Fruit fly (Drosophila melanogaster) whole organism, embryonic: Measurements from ENCODE around the gene CG44000.

Source experiments
- CG10321 ChIP-seq: fragments of 200-800 bp; sonication (Bioruptor generic); IDR thresholded peaks from 2 replicates; pipeline ENCODE4 v1.3.6; 2022; ENCODE audit warnings: missing biosample characterization, missing genetic modification characterization
- CG11560 ChIP-seq: fragments of 200-800 bp; sonication (Bioruptor generic); IDR thresholded peaks from 3 replicates; pipeline ENCODE4 v1.3.6; 2022; ENCODE audit warnings: missing biosample characterization, missing genetic modification characterization
- CG11696 ChIP-seq: fragments of 200-800 bp; sonication (Bioruptor generic); IDR thresholded peaks from 2 replicates; pipeline ENCODE4 v1.3.6; 2022; ENCODE audit warnings: missing biosample characterization, missing genetic modification characterization
- CG12071 ChIP-seq: fragments of 200-800 bp; sonication (Bioruptor generic); optimal IDR thresholded peaks from 3 replicates; lab custom pipeline; 2018; ENCODE audit warnings: missing biosample characterization, mild to moderate bottlenecking, missing genetic modification characterization
- CG13123 ChIP-seq: fragments of 200-800 bp; sonication (Bioruptor generic); optimal IDR thresholded peaks from 2 replicates; lab custom pipeline; 2016; ENCODE audit warnings: missing biosample characterization, missing genetic modification characterization
- CG13424 ChIP-seq: fragments of 200-800 bp; sonication (Bioruptor generic); optimal IDR thresholded peaks from 2 replicates; lab custom pipeline; 2019; ENCODE audit warnings: missing biosample characterization, mild to moderate bottlenecking, missing genetic modification characterization, moderate library complexity
- CG14050 ChIP-seq: fragments of 200-800 bp; sonication (Bioruptor generic); IDR thresholded peaks from 3 replicates; pipeline ENCODE4 v1.3.6; 2022; ENCODE audit warnings: missing biosample characterization, missing genetic modification characterization
- CG14667 ChIP-seq: fragments of 200-800 bp; sonication (Bioruptor generic); IDR thresholded peaks from 2 replicates; pipeline ENCODE4 v1.3.6; 2022; ENCODE audit warnings: missing biosample characterization, missing genetic modification characterization
- CG15073 ChIP-seq: fragments of 200-800 bp; sonication (Bioruptor generic); optimal IDR thresholded peaks from 2 replicates; lab custom pipeline; 2016; ENCODE audit warnings: missing biosample characterization, missing genetic modification characterization
- CG16863 ChIP-seq: fragments of 200-800 bp; sonication (Bioruptor generic); optimal IDR thresholded peaks from 3 replicates; lab custom pipeline; 2016; ENCODE audit warnings: missing biosample characterization, missing genetic modification characterization
- CG17361 ChIP-seq: fragments of 200-800 bp; sonication (Bioruptor generic); IDR thresholded peaks from 3 replicates; pipeline ENCODE4 v1.3.6; 2022; ENCODE audit warnings: missing biosample characterization, missing genetic modification characterization
- CG18599 ChIP-seq: fragments of 200-800 bp; sonication (Bioruptor generic); optimal IDR thresholded peaks from 3 replicates; lab custom pipeline; 2017; ENCODE audit warnings: missing biosample characterization, missing genetic modification characterization, mild to moderate bottlenecking, moderate library complexity, missing genetic modification reagents
- CG18619 ChIP-seq: fragments of 200-800 bp; sonication (Bioruptor generic); optimal IDR thresholded peaks from 3 replicates; lab custom pipeline; 2017; ENCODE audit warnings: missing biosample characterization, mild to moderate bottlenecking, missing genetic modification characterization
- CG2889 ChIP-seq: fragments of 200-800 bp; sonication (Bioruptor generic); IDR thresholded peaks from 3 replicates; pipeline ENCODE4 v1.3.6; 2022; ENCODE audit warnings: missing biosample characterization, missing genetic modification characterization
- CG31388 ChIP-seq: fragments of 200-800 bp; sonication (Bioruptor generic); optimal IDR thresholded peaks from 2 replicates; lab custom pipeline; 2016; ENCODE audit warnings: missing biosample characterization, missing genetic modification characterization
- CG32772 ChIP-seq: fragments of 200-800 bp; sonication (Bioruptor generic); IDR thresholded peaks from 2 replicates; pipeline ENCODE4 v1.3.6; 2022; ENCODE audit warnings: missing biosample characterization, missing genetic modification characterization
- CG43689 ChIP-seq: fragments of 200-800 bp; sonication (Bioruptor generic); IDR thresholded peaks from 2 replicates; pipeline ENCODE4 v1.3.6; 2022; ENCODE audit warnings: missing biosample characterization, missing genetic modification characterization
- CG6175 ChIP-seq: fragments of 200-800 bp; sonication (Bioruptor generic); IDR thresholded peaks from 3 replicates; pipeline ENCODE4 v1.3.6; 2022; ENCODE audit warnings: missing biosample characterization, missing genetic modification characterization
- CG6272 ChIP-seq: fragments of 200-800 bp; sonication (Bioruptor generic); IDR thresholded peaks from 2 replicates; pipeline ENCODE4 v1.3.6; 2022; ENCODE audit warnings: missing biosample characterization, missing genetic modification characterization
- CG6683 ChIP-seq: fragments of 200-800 bp; sonication (Bioruptor generic); optimal IDR thresholded peaks from 2 replicates; lab custom pipeline; 2017; ENCODE audit warnings: missing biosample characterization, mild to moderate bottlenecking, missing genetic modification characterization, missing genetic modification reagents
- CG6791 ChIP-seq: fragments of 200-800 bp; sonication (Bioruptor generic); IDR thresholded peaks from 3 replicates; pipeline ENCODE4 v1.3.6; 2022; ENCODE audit warnings: missing biosample characterization, missing genetic modification characterization; ENCODE audit not compliant: partially characterized antibody
- CG7928 ChIP-seq: fragments of 200-800 bp; sonication (Bioruptor generic); optimal IDR thresholded peaks from 2 replicates; lab custom pipeline; 2017; ENCODE audit warnings: missing biosample characterization, mild to moderate bottlenecking, missing genetic modification characterization
- CG8478 ChIP-seq: fragments of >200 bp; optimal IDR thresholded peaks from 2 replicates; lab custom pipeline; 2018
- CG8765 ChIP-seq: fragments of 200-800 bp; sonication (Bioruptor generic); IDR thresholded peaks from 2 replicates; pipeline ENCODE4 v1.3.6; 2022; ENCODE audit warnings: missing biosample characterization, missing genetic modification characterization
- Ets97D ChIP-seq: fragments of 200-800 bp; sonication (Bioruptor generic); optimal IDR thresholded peaks from 3 replicates; lab custom pipeline; 2016; ENCODE audit warnings: missing biosample characterization, missing genetic modification characterization
- Fer2 ChIP-seq: fragments of 200-800 bp; sonication (Bioruptor generic); optimal IDR thresholded peaks from 2 replicates; lab custom pipeline; 2018; ENCODE audit warnings: missing biosample characterization, mild to moderate bottlenecking, missing genetic modification characterization, moderate library complexity
- HLH3B ChIP-seq: fragments of 200-800 bp; sonication (Bioruptor generic); IDR thresholded peaks from 2 replicates; pipeline ENCODE4 v1.3.6; 2022; ENCODE audit warnings: missing biosample characterization, missing genetic modification characterization
- Hmr ChIP-seq: fragments of 200-800 bp; sonication (Bioruptor generic); optimal IDR thresholded peaks from 3 replicates; lab custom pipeline; 2017; ENCODE audit warnings: mild to moderate bottlenecking, missing biosample characterization, missing genetic modification reagents, missing genetic modification characterization
- NFAT ChIP-seq: fragments of 200-800 bp; sonication (Bioruptor generic); IDR thresholded peaks from 2 replicates; pipeline ENCODE4 v1.3.6; 2022; ENCODE audit warnings: missing biosample characterization, missing genetic modification characterization
- Nf-YC ChIP-seq: fragments of 200-800 bp; optimal IDR thresholded peaks from 3 replicates; lab custom pipeline; 2019; ENCODE audit warnings: missing biosample characterization, mild to moderate bottlenecking, missing genetic modification characterization, moderate library complexity
- Oaz ChIP-seq: fragments of 200-800 bp; sonication (Bioruptor generic); IDR thresholded peaks from 2 replicates; pipeline ENCODE4 v1.3.6; 2022; ENCODE audit warnings: missing biosample characterization, missing genetic modification characterization
- Vsx1 ChIP-seq: fragments of 200-800 bp; sonication (Bioruptor generic); optimal IDR thresholded peaks from 2 replicates; lab custom pipeline; 2017; ENCODE audit warnings: missing biosample characterization, mild to moderate bottlenecking, missing genetic modification characterization, missing genetic modification reagents
- abd-A ChIP-seq: fragments of 200-800 bp; sonication (Bioruptor generic); optimal IDR thresholded peaks from 3 replicates; lab custom pipeline; 2019; ENCODE audit warnings: missing biosample characterization, mild to moderate bottlenecking, missing genetic modification characterization, moderate library complexity
- ase ChIP-seq: fragments of 200-800 bp; sonication (Bioruptor generic); IDR thresholded peaks from 3 replicates; pipeline ENCODE4 v1.3.6; 2022; ENCODE audit warnings: missing biosample characterization, missing genetic modification characterization
- bbx ChIP-seq: fragments of 200-800 bp; sonication (Bioruptor generic); IDR thresholded peaks from 2 replicates; pipeline ENCODE4 v1.3.6; 2022; ENCODE audit warnings: missing biosample characterization, missing genetic modification characterization; ENCODE audit not compliant: partially characterized antibody
- caup ChIP-seq: fragments of 200-800 bp; sonication (Bioruptor generic); optimal IDR thresholded peaks from 3 replicates; lab custom pipeline; 2017; ENCODE audit warnings: missing biosample characterization, mild to moderate bottlenecking, missing genetic modification characterization, moderate library complexity; ENCODE audit not compliant: severe bottlenecking
- esg ChIP-seq: fragments of 200-800 bp; sonication (Bioruptor generic); conservative IDR thresholded peaks from 2 replicates; pipeline ENCODE4 v1.3.6; 2022; ENCODE audit warnings: missing biosample characterization, missing genetic modification characterization
- ewg ChIP-seq: fragments of 200-800 bp; sonication (Bioruptor generic); optimal IDR thresholded peaks from 3 replicates; lab custom pipeline; 2017; ENCODE audit warnings: mild to moderate bottlenecking, missing biosample characterization, missing genetic modification reagents, missing genetic modification characterization
- jumu ChIP-seq: fragments of 200-800 bp; sonication (Bioruptor generic); optimal IDR thresholded peaks from 3 replicates; lab custom pipeline; 2016; ENCODE audit warnings: missing biosample characterization, missing genetic modification characterization
- lbe ChIP-seq: fragments of 200-800 bp; sonication (Bioruptor generic); optimal IDR thresholded peaks from 2 replicates; lab custom pipeline; 2016; ENCODE audit warnings: missing biosample characterization, mild to moderate bottlenecking, missing genetic modification characterization
- ro ChIP-seq: fragments of 200-800 bp; sonication (Bioruptor generic); IDR thresholded peaks from 2 replicates; pipeline ENCODE4 v1.3.6; 2022; ENCODE audit warnings: missing biosample characterization, missing genetic modification characterization
- salm ChIP-seq: fragments of 200-800 bp; sonication (Bioruptor generic); optimal IDR thresholded peaks from 2 replicates; lab custom pipeline; 2018; ENCODE audit warnings: missing biosample characterization, mild to moderate bottlenecking, missing genetic modification characterization
- schlank ChIP-seq: fragments of 200-800 bp; sonication (Bioruptor generic); optimal IDR thresholded peaks from 2 replicates; lab custom pipeline; 2018; ENCODE audit warnings: missing biosample characterization, mild to moderate bottlenecking, missing genetic modification characterization
- sens-2 ChIP-seq: fragments of 200-800 bp; sonication (Bioruptor generic); IDR thresholded peaks from 2 replicates; pipeline ENCODE4 v1.3.6; 2022; ENCODE audit warnings: missing biosample characterization, missing genetic modification characterization
- ssp ChIP-seq: fragments of 200-800 bp; sonication (Bioruptor generic); IDR thresholded peaks from 2 replicates; pipeline ENCODE4 v1.3.6; 2022; ENCODE audit warnings: missing biosample characterization, missing genetic modification characterization
- tx ChIP-seq: fragments of 200-800 bp; sonication (Bioruptor generic); optimal IDR thresholded peaks from 2 replicates; lab custom pipeline; 2016; ENCODE audit warnings: missing biosample characterization, missing genetic modification characterization
- unc-4 ChIP-seq: fragments of 200-800 bp; sonication (Bioruptor generic); IDR thresholded peaks from 2 replicates; pipeline ENCODE4 v1.3.6; 2022; ENCODE audit warnings: missing biosample characterization, missing genetic modification characterization; ENCODE audit not compliant: partially characterized antibody
- vfl ChIP-seq: fragments of 200-800 bp; sonication (Bioruptor generic); optimal IDR thresholded peaks from 2 replicates; lab custom pipeline; 2016; ENCODE audit warnings: missing biosample characterization, missing genetic modification characterization
- vvl ChIP-seq: fragments of 200-800 bp; sonication (Bioruptor generic); IDR thresholded peaks from 2 replicates; pipeline ENCODE4 v1.3.6; 2022; ENCODE audit warnings: missing biosample characterization, missing genetic modification characterization

Gene CG44000

DNA sequence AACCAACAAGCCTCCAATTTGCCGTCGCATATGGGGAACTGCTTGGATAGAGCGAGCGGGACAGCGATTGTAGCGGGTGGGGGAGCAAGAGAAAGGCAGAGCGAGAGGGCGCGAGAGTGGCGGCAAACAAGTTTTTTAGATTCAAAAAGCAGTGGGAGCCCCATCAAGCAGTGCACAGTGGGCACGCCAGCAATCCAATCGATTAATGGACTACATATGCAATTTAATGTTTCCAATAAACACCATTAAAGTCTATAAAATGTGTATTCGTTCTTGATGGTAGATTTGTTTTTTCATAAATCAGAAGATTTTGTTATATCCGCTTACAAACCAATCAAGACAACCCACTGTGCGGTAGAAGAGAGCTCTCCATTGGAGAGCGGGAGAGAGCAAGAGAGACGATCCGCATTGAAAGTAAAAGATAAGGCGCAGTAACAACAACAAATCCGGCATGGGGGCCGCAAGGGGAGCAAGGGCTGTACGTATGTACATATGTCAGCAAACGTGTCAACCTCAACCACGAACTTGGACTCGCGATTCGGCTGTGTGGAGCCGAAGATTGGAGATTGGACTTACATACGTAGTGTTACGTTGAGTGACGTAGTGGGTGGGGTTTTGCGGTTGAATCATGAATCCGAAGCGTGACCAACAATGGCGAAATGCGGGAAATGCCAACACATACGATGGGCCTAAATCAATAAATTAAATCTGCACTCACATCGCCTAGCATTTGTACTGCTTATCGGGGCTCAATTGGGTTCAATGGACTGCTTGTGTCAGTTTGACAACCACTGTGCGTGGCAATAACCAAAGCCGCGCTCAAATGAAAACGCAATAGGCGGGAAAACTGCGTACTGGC lies 45.4 kb upstream of the CG44000 start (continued):
- peak; percentile 98 for TF ChIP-seq caup (GFP tag; lab: Kevin White, UChicago)
- peak; percentile 98 for TF ChIP-seq CG13123 (GFP tag; lab: Kevin White, UChicago)
- TF ChIP-seq ssp (GFP tag; lab: Robert Waterston, UW) = peak; percentile 95
- peak; percentile 96 for TF ChIP-seq CG11696 (GFP tag; lab: Robert Waterston, UW)
- TF ChIP-seq CG16863 (GFP tag; lab: Kevin White, UChicago) = peak; percentile 99
- TF ChIP-seq esg (GFP tag; lab: Robert Waterston, UW) = peak; percentile 99
- TF ChIP-seq CG11560 = peak; percentile 94
- peak; percentile 99 for TF ChIP-seq HLH3B (GFP tag; lab: Robert Waterston, UW)
- peak; percentile 99 for TF ChIP-seq CG14667 (GFP tag; lab: Robert Waterston, UW)
- peak; percentile 96 for TF ChIP-seq Vsx1
- peak; percentile 98 for TF ChIP-seq CG6175 (GFP tag; lab: Robert Waterston, UW)
- peak; percentile 60; the same call in 1 of the 3 replicates for TF ChIP-seq CG6791
- peak; percentile 99 for TF ChIP-seq sens-2
- peak; percentile 98 for TF ChIP-seq vfl (GFP tag; lab: Kevin White, UChicago)
- TF ChIP-seq ase (GFP tag; lab: Robert Waterston, UW) = peak; percentile 100
- TF ChIP-seq ewg (GFP tag; lab: Kevin White, UChicago) = peak; percentile 98
- no peak; the same call in 1 of the 2 replicates for TF ChIP-seq unc-4 (GFP tag; lab: Robert Waterston, UW)
- TF ChIP-seq CG43689 = peak; percentile 98
- peak; percentile 92 for TF ChIP-seq Nf-YC
- peak; percentile 98 for TF ChIP-seq lbe (GFP tag; lab: Kevin White, UChicago)
- peak; percentile 100 for TF ChIP-seq vvl (GFP tag; lab: Robert Waterston, UW)
- peak; percentile 82 for TF ChIP-seq CG7928
- peak; percentile 96 for TF ChIP-seq schlank (tag; lab: Kevin White, UChicago)
- peak; percentile 99 for TF ChIP-seq CG18599 (GFP tag; lab: Kevin White, UChicago)
- TF ChIP-seq CG6272 (GFP tag; lab: Robert Waterston, UW) = peak; percentile 99
- peak; percentile 91 for TF ChIP-seq CG15073 (GFP tag; lab: Kevin White, UChicago)
- peak; percentile 99 for TF ChIP-seq NFAT (GFP tag; lab: Robert Waterston, UW)
- TF ChIP-seq CG10321 (GFP tag; lab: Robert Waterston, UW) = peak; percentile 92
- peak; percentile 98 for TF ChIP-seq CG31388
- peak; percentile 96 for TF ChIP-seq Fer2 (tag; lab: Kevin White, UChicago)
- peak; percentile 98 for TF ChIP-seq Oaz (GFP tag; lab: Robert Waterston, UW)
- TF ChIP-seq CG6683 (GFP tag; lab: Kevin White, UChicago) = peak; percentile 97
- peak; percentile 96 for TF ChIP-seq abd-A (tag; lab: Kevin White, UChicago)
- peak; percentile 99 for TF ChIP-seq CG32772 (GFP tag; lab: Robert Waterston, UW)
- TF ChIP-seq Ets97D (GFP tag; lab: Kevin White, UChicago) = peak; percentile 94
- TF ChIP-seq ro (GFP tag; lab: Robert Waterston, UW) = peak; percentile 99
- peak; percentile 98 for TF ChIP-seq salm
- peak; percentile 98 for TF ChIP-seq CG18619 (GFP tag; lab: Kevin White, UChicago)
- peak; percentile 99 for TF ChIP-seq CG8765 (GFP tag; lab: Robert Waterston, UW)
- TF ChIP-seq CG13424 (tag; lab: Kevin White, UChicago) = peak; percentile 99
- TF ChIP-seq CG8478 (lab: Kevin White, UChicago) = peak; percentile 94
- peak; percentile 99 for TF ChIP-seq tx (GFP tag; lab: Kevin White, UChicago)
- peak; percentile 99 for TF ChIP-seq CG2889 (GFP tag; lab: Robert Waterston, UW)
- peak; percentile 63 for TF ChIP-seq bbx (GFP tag; lab: Robert Waterston, UW)
- peak; percentile 98 for TF ChIP-seq Hmr (GFP tag; lab: Kevin White, UChicago)
- TF ChIP-seq CG12071 = peak; percentile 99
- TF ChIP-seq jumu (GFP tag; lab: Kevin White, UChicago) = peak; percentile 99
- TF ChIP-seq CG14050 (GFP tag; lab: Robert Waterston, UW) = peak; percentile 99
- peak; percentile 99 for TF ChIP-seq CG17361 (GFP tag; lab: Robert Waterston, UW)
